Worm (Caenorhabditis elegans) whole organism, L4 larva: ENCODE results near the gene srx-64.

Source experiments
- F26F4.8 ChIP-seq: fragments of 200-800 bp; sonication (Bioruptor generic); conservative IDR thresholded peaks from 2 replicates; pipeline ENCODE4 v1.3.6; 2022; ENCODE audit warnings: missing genetic modification characterization, missing compliant biosample characterization
- F37D6.2 ChIP-seq: sonication (generic microtip); optimal IDR thresholded peaks from 2 replicates; lab custom pipeline; 2016; ENCODE audit warnings: mild to moderate bottlenecking, missing genetic modification characterization, missing compliant biosample characterization
- T26A8.4 ChIP-seq: fragments of 200-800 bp; sonication (Bioruptor generic); IDR thresholded peaks from 2 replicates; pipeline ENCODE4 v1.3.6; 2022; ENCODE audit warnings: missing genetic modification characterization, missing compliant biosample characterization
- Y75B8A.6 ChIP-seq: fragments of 200-800 bp; sonication (Bioruptor generic); IDR thresholded peaks from 2 replicates; pipeline ENCODE4 v1.3.6; 2022; ENCODE audit warnings: missing genetic modification reagents, missing genetic modification characterization, missing compliant biosample characterization
- ZK337.2 ChIP-seq: fragments of 200-800 bp; sonication (Bioruptor generic); IDR thresholded peaks from 2 replicates; pipeline ENCODE4 v1.3.6; 2022; ENCODE audit warnings: missing genetic modification reagents, missing genetic modification characterization, missing compliant biosample characterization
- ZK546.5 ChIP-seq, 2 experiments: sonication (generic microtip); optimal IDR thresholded peaks; 2 replicates each; lab custom pipeline; 2017; ENCODE audit warnings: missing biosample characterization in 2 of 2, missing genetic modification characterization in 2 of 2
- aly-2 ChIP-seq: sonication (generic microtip); optimal IDR thresholded peaks from 2 replicates; lab custom pipeline; 2018; ENCODE audit warnings: missing biosample characterization, missing genetic modification characterization
- ceh-44 ChIP-seq: fragments of 200-800 bp; sonication (Bioruptor generic); IDR thresholded peaks from 2 replicates; pipeline ENCODE4 v1.3.6; 2022; ENCODE audit warnings: missing genetic modification reagents, missing genetic modification characterization, missing compliant biosample characterization
- ceh-62 ChIP-seq: sonication (generic microtip); optimal IDR thresholded peaks from 2 replicates; lab custom pipeline; 2017; ENCODE audit warnings: missing biosample characterization, missing genetic modification characterization
- ces-1 ChIP-seq: fragments of 150-350 bp; sonication (generic microtip); optimal IDR thresholded peaks from 4 replicates; lab custom pipeline; 2014; ENCODE audit warnings: missing biosample characterization, missing genetic modification reagents, missing genetic modification characterization
- cey-2 ChIP-seq: sonication (generic microtip); optimal IDR thresholded peaks from 3 replicates; lab custom pipeline; 2017; ENCODE audit warnings: missing genetic modification characterization, mild to moderate bottlenecking, missing compliant biosample characterization, antibody characterized with exemption, borderline replicate concordance; ENCODE audit not compliant: insufficient read depth
- ctbp-1 ChIP-seq: fragments of 200-800 bp; sonication (Bioruptor generic); IDR thresholded peaks from 2 replicates; pipeline ENCODE4 v1.3.6; 2022; ENCODE audit warnings: missing genetic modification reagents, missing genetic modification characterization, missing compliant biosample characterization
- daf-19 ChIP-seq: fragments of 200-800 bp; sonication (Bioruptor generic); conservative IDR thresholded peaks from 2 replicates; pipeline ENCODE4 v1.3.6; 2022; ENCODE audit warnings: missing genetic modification characterization, missing compliant biosample characterization
- dmd-8 ChIP-seq: fragments of 200-800 bp; sonication (Bioruptor generic); IDR thresholded peaks from 2 replicates; pipeline ENCODE4 v1.3.6; 2022; ENCODE audit warnings: missing genetic modification characterization, missing compliant biosample characterization
- dve-1 ChIP-seq: sonication (generic microtip); optimal IDR thresholded peaks from 2 replicates; lab custom pipeline; 2017; ENCODE audit warnings: antibody characterized with exemption, mild to moderate bottlenecking, missing genetic modification characterization, missing compliant biosample characterization; ENCODE audit not compliant: insufficient read depth
- fkh-10 ChIP-seq: fragments of 150-350 bp; optimal IDR thresholded peaks from 2 replicates; lab custom pipeline; 2014; ENCODE audit warnings: missing biosample characterization, missing genetic modification reagents, missing genetic modification characterization
- fos-1 ChIP-seq: fragments of 150-350 bp; optimal IDR thresholded peaks from 2 replicates; lab custom pipeline; 2014; ENCODE audit warnings: missing biosample characterization, missing genetic modification characterization
- hif-1 ChIP-seq, 2 experiments: sonication (generic microtip); optimal IDR thresholded peaks; 2 replicates each; lab custom pipeline; 2016 to 2017; ENCODE audit warnings: missing compliant biosample characterization in 2 of 2, missing genetic modification characterization in 2 of 2, missing genetic modification reagents in 2 of 2, missing genotype in 2 of 2, mild to moderate bottlenecking in 1 of 2
- hlh-30 ChIP-seq: sonication (generic microtip); optimal IDR thresholded peaks from 2 replicates; lab custom pipeline; 2017; ENCODE audit warnings: antibody characterized with exemption, mild to moderate bottlenecking, missing genetic modification characterization, missing compliant biosample characterization; ENCODE audit not compliant: insufficient read depth
- hmg-1.1 ChIP-seq: fragments of 200-800 bp; sonication (Bioruptor generic); IDR thresholded peaks from 2 replicates; pipeline ENCODE4 v1.3.6; 2022; ENCODE audit warnings: missing genetic modification reagents, missing genetic modification characterization, missing compliant biosample characterization
- lim-7 ChIP-seq: fragments of 200-800 bp; sonication (Bioruptor generic); IDR thresholded peaks from 2 replicates; pipeline ENCODE4 v1.3.6; 2022; ENCODE audit warnings: missing genetic modification characterization, missing compliant biosample characterization
- lin-15B ChIP-seq: fragments of 150-350 bp; sonication (generic microtip); optimal IDR thresholded peaks from 3 replicates; lab custom pipeline; 2014; ENCODE audit warnings: missing biosample characterization, missing genetic modification characterization
- lin-29 ChIP-seq: fragments of 200-800 bp; sonication (Bioruptor generic); IDR thresholded peaks from 2 replicates; pipeline ENCODE4 v1.3.6; 2022; ENCODE audit warnings: missing genetic modification reagents, missing genetic modification characterization, missing compliant biosample characterization
- lir-3 ChIP-seq: sonication (generic microtip); optimal IDR thresholded peaks from 2 replicates; lab custom pipeline; 2016; ENCODE audit warnings: mild to moderate bottlenecking, missing genetic modification characterization, missing compliant biosample characterization
- madf-5 ChIP-seq, 2 experiments: fragments of 200-800 bp; sonication (Bioruptor generic); IDR thresholded peaks; 2 replicates each; pipeline ENCODE4 v1.3.6; 2022; ENCODE audit warnings: missing compliant biosample characterization in 2 of 2, missing genetic modification characterization in 2 of 2
- nhr-102 ChIP-seq: sonication (generic microtip); optimal IDR thresholded peaks from 2 replicates; lab custom pipeline; 2016; ENCODE audit warnings: mild to moderate bottlenecking, missing genetic modification characterization, moderate library complexity, missing compliant biosample characterization
- nhr-237 ChIP-seq: sonication (generic microtip); optimal IDR thresholded peaks from 2 replicates; lab custom pipeline; 2017; ENCODE audit warnings: missing biosample characterization, missing genetic modification characterization
- nhr-28 ChIP-seq: fragments of 150-350 bp; optimal IDR thresholded peaks from 2 replicates; lab custom pipeline; 2014; ENCODE audit warnings: missing biosample characterization, missing genetic modification characterization
- nhr-41 ChIP-seq: fragments of 200-800 bp; sonication (Bioruptor generic); IDR thresholded peaks from 2 replicates; pipeline ENCODE4 v1.3.6; 2022; ENCODE audit warnings: missing genetic modification reagents, missing genetic modification characterization, missing compliant biosample characterization
- nhr-48 ChIP-seq: sonication (generic microtip); optimal IDR thresholded peaks from 2 replicates; lab custom pipeline; 2016; ENCODE audit warnings: mild to moderate bottlenecking, missing genetic modification characterization, missing compliant biosample characterization
- nhr-6 ChIP-seq: fragments of 150-350 bp; optimal IDR thresholded peaks from 2 replicates; lab custom pipeline; 2014; ENCODE audit warnings: missing biosample characterization, missing genetic modification characterization
- nhr-76 ChIP-seq: fragments of 150-350 bp; optimal IDR thresholded peaks from 2 replicates; lab custom pipeline; 2014; ENCODE audit warnings: missing biosample characterization, missing genetic modification characterization
- nhr-77 ChIP-seq: fragments of 150-350 bp; optimal IDR thresholded peaks from 2 replicates; lab custom pipeline; 2014; ENCODE audit warnings: missing biosample characterization, missing genetic modification characterization
- rbr-2 ChIP-seq: sonication (generic microtip); optimal IDR thresholded peaks from 2 replicates; lab custom pipeline; 2016; ENCODE audit warnings: missing genotype, missing genetic modification characterization, missing compliant biosample characterization
- sdz-12 ChIP-seq: fragments of 200-800 bp; sonication (Bioruptor generic); optimal IDR thresholded peaks from 2 replicates; lab custom pipeline; 2018; ENCODE audit warnings: mild to moderate bottlenecking, missing genetic modification characterization, missing compliant biosample characterization
- set-16 ChIP-seq: fragments of 200-800 bp; sonication (Bioruptor generic); IDR thresholded peaks from 2 replicates; pipeline ENCODE4 v1.3.6; 2022; ENCODE audit warnings: missing genetic modification reagents, missing genetic modification characterization, missing compliant biosample characterization
- snpc-1.2 ChIP-seq: fragments of 200-800 bp; sonication (Bioruptor generic); IDR thresholded peaks from 2 replicates; pipeline ENCODE4 v1.3.6; 2022; ENCODE audit warnings: missing genetic modification reagents, missing genetic modification characterization, missing compliant biosample characterization
- spr-3 ChIP-seq: fragments of 200-800 bp; sonication (Bioruptor generic); optimal IDR thresholded peaks from 2 replicates; lab custom pipeline; 2018; ENCODE audit warnings: mild to moderate bottlenecking, missing genetic modification characterization, missing compliant biosample characterization
- unc-130 ChIP-seq: sonication (generic microtip); optimal IDR thresholded peaks from 2 replicates; lab custom pipeline; 2016; ENCODE audit warnings: missing genetic modification reagents, missing genetic modification characterization, missing compliant biosample characterization
- unc-62 ChIP-seq, 3 experiments: fragments of 150-350 bp in 1 of 3; sonication (generic microtip); optimal IDR thresholded peaks in 2 of 3; peaks in 1 of 3; 1 replicate in 1 of 3; 2 replicates in 2 of 3; lab custom pipeline; 2014 to 2017; ENCODE audit warnings: missing biosample characterization in 3 of 3, missing genetic modification characterization in 3 of 3, missing genetic modification reagents in 3 of 3, missing genotype in 1 of 3
- vab-7 ChIP-seq: fragments of 200-800 bp; sonication (Bioruptor generic); IDR thresholded peaks from 2 replicates; pipeline ENCODE4 v1.3.6; 2022; ENCODE audit warnings: missing genetic modification reagents, missing genetic modification characterization, missing compliant biosample characterization
- zag-1 ChIP-seq: fragments of 150-350 bp; optimal IDR thresholded peaks from 2 replicates; lab custom pipeline; 2014; ENCODE audit warnings: missing biosample characterization, missing genetic modification characterization
- ztf-11 ChIP-seq: fragments of 150-350 bp; optimal IDR thresholded peaks from 2 replicates; lab custom pipeline; 2014; ENCODE audit warnings: missing biosample characterization, missing genetic modification characterization
- ztf-7 ChIP-seq: fragments of 150-350 bp; optimal IDR thresholded peaks from 2 replicates; lab custom pipeline; 2014; ENCODE audit warnings: missing biosample characterization, missing genetic modification characterization

The srx-64 gene

DNA sequence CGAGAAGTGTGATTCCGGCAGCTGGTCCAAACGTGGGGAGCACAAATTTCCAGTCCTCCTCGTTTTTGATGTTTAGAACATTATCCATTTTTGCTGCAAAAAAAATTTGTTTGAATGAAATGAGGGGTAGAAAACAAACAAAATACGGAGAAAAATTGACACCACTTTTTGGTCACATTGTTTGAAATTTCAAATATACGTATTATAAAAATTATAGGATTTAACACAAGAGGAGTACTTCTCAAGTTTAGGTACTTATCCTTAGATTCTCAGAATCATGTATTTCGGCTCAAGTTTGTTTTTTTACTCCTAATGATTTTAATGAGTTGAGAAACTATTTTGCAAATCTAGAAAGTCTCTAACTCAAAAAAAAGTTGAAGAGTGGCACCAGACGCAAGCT lies 37.3 kb upstream of the srx-64 start, which contains the start of gene C17E7.12 (continued):
- TF ChIP-seq unc-62 (GFP tag; optimal IDR thresholded peaks at IDR 0.05 in 1 of 2; lab: Kevin White, UChicago) (no peak), unc-62 (tag; optimal IDR thresholded peaks at IDR 0.05; lab: Kevin White, UChicago) (no peak)

DNA sequence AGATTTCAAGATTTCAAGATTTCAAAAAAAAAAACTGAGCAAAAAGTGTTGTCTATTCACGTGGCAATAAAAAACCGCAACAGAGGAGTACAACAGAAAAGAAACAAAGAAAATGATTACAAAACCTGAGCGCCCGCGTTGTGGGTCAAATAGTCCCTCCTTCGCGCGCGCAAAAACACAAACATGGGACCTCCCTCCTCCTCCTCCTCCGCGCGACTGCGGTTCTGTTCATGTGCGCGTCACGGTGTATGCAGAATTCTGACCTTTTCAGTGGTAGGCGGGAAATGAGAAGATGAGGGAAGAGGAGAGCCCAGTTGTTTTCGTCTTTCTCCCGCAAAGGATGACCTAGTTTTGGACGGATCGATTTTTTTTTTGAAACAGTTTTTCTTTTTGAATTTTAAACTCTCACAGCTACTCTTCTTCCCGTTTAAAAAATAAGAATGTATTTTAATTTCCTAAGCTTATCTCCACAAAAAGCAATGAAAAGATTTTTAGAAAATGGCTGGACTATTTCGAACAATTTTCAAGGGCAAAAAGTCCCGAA lies 36.8 kb upstream of the srx-64 start, which contains the start of gene C17E7.4:
Gene C17E7.4 (plus strand): TSS at position 494 of the 544 bp plus-strand sequence.
- no peak for TF ChIP-seq nhr-77 (tag; lab: Kevin White, UChicago)
- no peak for TF ChIP-seq ceh-62
- TF ChIP-seq ceh-44 (GFP tag; lab: Robert Waterston, UW) = no peak
- no peak for TF ChIP-seq madf-5 (GFP tag; IDR thresholded peaks at IDR 0.05; lab: Robert Waterston, UW)
- no peak for TF ChIP-seq nhr-237 (tag; lab: Kevin White, UChicago)
- TF ChIP-seq ZK546.5 (tag; optimal IDR thresholded peaks at IDR 0.05; lab: Kevin White, UChicago) = no peak
- no peak for TF ChIP-seq fkh-10 (GFP tag; lab: Kevin White, UChicago)
- no peak for TF ChIP-seq sdz-12
- TF ChIP-seq lir-3 = no peak
- no peak for TF ChIP-seq ztf-11 (tag; lab: Kevin White, UChicago)
- TF ChIP-seq lin-29 (GFP tag; lab: Robert Waterston, UW) = no peak
- no peak for TF ChIP-seq dmd-8

DNA sequence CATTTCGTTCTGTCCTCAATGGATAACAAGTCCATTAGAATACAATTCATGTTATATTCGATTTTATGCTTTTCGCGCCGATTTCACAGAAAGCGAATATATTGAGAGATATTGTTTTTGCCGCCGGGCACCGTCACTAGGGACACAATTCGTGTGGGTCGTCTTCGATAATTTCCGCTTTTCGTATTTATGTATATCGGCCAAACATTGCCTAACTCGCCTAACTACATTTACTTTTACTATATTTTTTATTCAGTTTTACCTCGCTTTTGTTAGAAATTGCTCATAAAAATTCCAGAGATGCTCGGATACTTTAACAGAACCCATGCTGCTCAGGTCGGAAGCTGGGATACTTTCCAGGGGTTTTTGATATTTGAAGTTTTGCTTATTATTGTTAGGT lies 34.5 kb upstream of the srx-64 start, which contains the start of gene sre-9:
Gene sre-9 (plus strand): TSS at position 301 of the 400 bp plus-strand sequence.
- no peak for TF ChIP-seq ZK337.2
- no peak for TF ChIP-seq nhr-41 (GFP tag; lab: Robert Waterston, UW)
- TF ChIP-seq cey-2 = no peak
- TF ChIP-seq nhr-28 (tag; lab: Kevin White, UChicago) = no peak
- TF ChIP-seq aly-2 = no peak
- TF ChIP-seq F26F4.8 = no peak
- TF ChIP-seq daf-19 (GFP tag; lab: Robert Waterston, UW) = no peak
- no peak for TF ChIP-seq T26A8.4 (GFP tag; lab: Robert Waterston, UW)
- no peak for TF ChIP-seq unc-130
- TF ChIP-seq fos-1 = no peak
- no peak for TF ChIP-seq nhr-6 (tag; lab: Kevin White, UChicago)
- TF ChIP-seq nhr-237 (tag; lab: Kevin White, UChicago) = no peak
- no peak for TF ChIP-seq lim-7 (GFP tag; lab: Robert Waterston, UW)
- TF ChIP-seq hlh-30 = no peak
- TF ChIP-seq Y75B8A.6 (GFP tag; lab: Robert Waterston, UW) = no peak
- no peak for TF ChIP-seq lin-15B (tag; lab: Kevin White, UChicago)
- no peak for TF ChIP-seq ztf-7 (tag; lab: Kevin White, UChicago)

DNA sequence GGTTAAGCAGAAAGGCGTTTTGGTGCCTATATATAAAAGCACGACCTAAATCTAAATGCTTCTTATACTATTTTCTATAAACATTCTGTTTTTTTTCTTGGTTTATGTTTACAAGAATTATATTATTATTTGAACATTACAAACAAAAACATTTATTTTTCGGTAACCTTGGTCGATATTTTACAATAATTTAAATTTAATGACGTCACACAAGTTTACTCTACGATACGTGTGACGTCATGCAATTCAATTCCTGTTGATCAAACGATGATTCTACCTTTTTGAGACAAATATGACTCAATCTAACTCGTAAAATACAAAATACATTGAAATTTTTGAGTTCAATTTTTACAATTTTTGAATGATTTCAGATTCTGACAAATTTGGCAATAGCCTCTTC lies 33.2 kb upstream of the srx-64 start:
- peak in 1 of 2 experiments; percentile 69 for TF ChIP-seq unc-62 (GFP tag; optimal IDR thresholded peaks at IDR 0.05 in 1 of 2; lab: Kevin White, UChicago)
- no peak for TF ChIP-seq unc-62 (tag; optimal IDR thresholded peaks at IDR 0.05; lab: Kevin White, UChicago)
- no peak for TF ChIP-seq nhr-6 (tag; lab: Kevin White, UChicago)

DNA sequence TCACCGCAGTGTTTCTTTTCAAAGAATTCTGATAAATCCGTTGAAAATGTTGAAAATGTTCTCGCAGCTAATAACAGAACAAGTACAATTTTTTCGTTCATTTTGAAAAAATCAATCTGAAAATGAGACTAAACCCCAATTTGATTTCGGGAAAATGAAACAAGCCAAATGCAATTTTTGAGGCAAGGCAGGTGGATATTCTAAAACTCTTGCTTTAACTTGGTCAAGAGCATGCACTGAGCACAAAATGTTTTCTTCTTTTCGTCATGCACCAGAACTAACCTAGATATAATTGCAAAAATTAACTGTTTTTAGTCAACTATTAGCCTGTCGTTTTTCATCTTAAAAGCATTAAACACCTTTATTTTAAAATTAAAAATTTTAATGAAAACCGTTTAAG lies 29.1 kb upstream of the srx-64 start, which contains the start of gene irld-22:
Gene irld-22 (minus strand): TSS at position 101 of the 400 bp plus-strand sequence.
- TF ChIP-seq zag-1 (tag; lab: Kevin White, UChicago) (no peak), nhr-102 (tag; lab: Kevin White, UChicago) (no peak), ceh-62 (no peak), ces-1 (GFP tag; lab: Kevin White, UChicago) (no peak), set-16 (no peak), vab-7 (GFP tag; lab: Robert Waterston, UW) (no peak), F37D6.2 (no peak), nhr-76 (tag; lab: Kevin White, UChicago) (no peak), snpc-1.2 (GFP tag; lab: Robert Waterston, UW) (no peak), nhr-48 (no peak), ctbp-1 (GFP tag; lab: Robert Waterston, UW) (no peak), ceh-44 (GFP tag; lab: Robert Waterston, UW) (no peak), hif-1 (tag; optimal IDR thresholded peaks at IDR 0.05; lab: Kevin White, UChicago) (no peak), hmg-1.1 (no peak), rbr-2 (tag; lab: Kevin White, UChicago) (no peak), ZK337.2 (no peak), spr-3 (GFP tag; lab: Kevin White, UChicago) (no peak), dve-1 (tag; lab: Kevin White, UChicago) (no peak)
